Worm (Caenorhabditis elegans): Measurements from ENCODE around the gene slc-25A21.

DNA sequence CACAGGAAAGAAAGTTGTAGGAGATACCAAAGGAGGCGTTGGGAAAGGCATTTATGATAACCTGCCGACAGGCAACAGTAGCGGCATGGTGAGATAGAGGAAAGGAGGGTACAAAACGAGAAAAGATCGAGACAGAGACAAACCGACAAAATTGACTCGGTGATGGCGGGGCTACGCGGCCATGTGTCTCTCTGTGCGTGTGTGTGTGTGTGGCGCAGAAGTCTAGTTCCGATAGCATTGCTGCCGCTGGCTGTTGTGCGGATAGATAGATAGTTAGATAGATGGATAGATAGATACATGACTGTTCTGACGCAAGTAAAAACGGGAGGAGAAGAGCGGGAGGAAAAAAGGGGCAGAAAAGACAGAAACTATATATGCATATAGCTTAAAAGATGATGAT is 32.8 kb upstream of the slc-25A21 start:
- no peak for TF ChIP-seq dpl-1 (GFP tag; optimal IDR thresholded peaks at IDR 0.05)
- TF ChIP-seq lin-39 (tag; optimal IDR thresholded peaks at IDR 0.05): no peak
- TF ChIP-seq unc-130 (tag; optimal IDR thresholded peaks at IDR 0.05): no peak
- no peak for TF ChIP-seq skn-1 (tag; optimal IDR thresholded peaks at IDR 0.05)
- peak; percentile 10 for TF ChIP-seq swsn-7 (tag; optimal IDR thresholded peaks at IDR 0.05)
- TF ChIP-seq nhr-76 (tag; optimal IDR thresholded peaks at IDR 0.05): no peak
- TF ChIP-seq ceh-82 (tag; optimal IDR thresholded peaks at IDR 0.05): peak in 1 of 3 experiments; percentile 45
